Worm (Caenorhabditis elegans) whole organism, L4 larva: ENCODE data around the gene ZK632.10.

Experiments
- ZK546.5 ChIP-seq, 2 experiments: sonication (generic microtip); optimal IDR thresholded peaks; 2 replicates each; lab custom pipeline; 2017; ENCODE audit warnings: missing biosample characterization in 2 of 2, missing genetic modification characterization in 2 of 2
- aha-1 ChIP-seq: fragments of 150-350 bp; peaks from one replicate; lab custom pipeline; 2014; ENCODE audit warnings: missing biosample characterization, missing genetic modification characterization
- ama-1 ChIP-seq: fragments of 150-350 bp; optimal IDR thresholded peaks from 2 replicates; lab custom pipeline; 2014; ENCODE audit warnings: inconsistent platforms, mixed read lengths
- ceh-28 ChIP-seq: fragments of 150-350 bp; optimal IDR thresholded peaks from 2 replicates; lab custom pipeline; 2014; ENCODE audit warnings: missing biosample characterization, missing genetic modification reagents, missing genetic modification characterization
- dmd-8 ChIP-seq: fragments of 200-800 bp; sonication (Bioruptor generic); IDR thresholded peaks from 2 replicates; pipeline ENCODE4 v1.3.6; 2022; ENCODE audit warnings: missing genetic modification characterization, missing compliant biosample characterization
- lin-39 ChIP-seq: fragments of 150-350 bp; optimal IDR thresholded peaks from 2 replicates; lab custom pipeline; 2014; ENCODE audit warnings: missing biosample characterization, missing genetic modification reagents, missing genetic modification characterization
- lsy-2 ChIP-seq, 2 experiments: fragments of 150-350 bp in 1 of 2; sonication (generic microtip) in 1 of 2; optimal IDR thresholded peaks; 2 replicates each; lab custom pipeline; 2014 to 2017; ENCODE audit warnings: missing biosample characterization in 2 of 2, missing genetic modification characterization in 2 of 2
- madf-9 ChIP-seq: fragments of 200-800 bp; sonication (Bioruptor generic); conservative IDR thresholded peaks from 2 replicates; pipeline ENCODE4 v1.3.6; 2022; ENCODE audit warnings: missing genetic modification reagents, missing genetic modification characterization, missing compliant biosample characterization
- mdt-29 ChIP-seq: fragments of 200-800 bp; sonication (Bioruptor generic); IDR thresholded peaks from 2 replicates; pipeline ENCODE4 v1.3.6; 2022; ENCODE audit warnings: missing genetic modification reagents, missing genetic modification characterization, missing compliant biosample characterization
- nhr-11 ChIP-seq: fragments of 150-350 bp; optimal IDR thresholded peaks from 2 replicates; lab custom pipeline; 2014; ENCODE audit warnings: missing biosample characterization, missing genetic modification characterization
- nhr-237 ChIP-seq: sonication (generic microtip); optimal IDR thresholded peaks from 2 replicates; lab custom pipeline; 2017; ENCODE audit warnings: missing biosample characterization, missing genetic modification characterization
- nhr-6 ChIP-seq: fragments of 150-350 bp; optimal IDR thresholded peaks from 2 replicates; lab custom pipeline; 2014; ENCODE audit warnings: missing biosample characterization, missing genetic modification characterization
- snpc-4 ChIP-seq: fragments of 150-350 bp; optimal IDR thresholded peaks from 2 replicates; lab custom pipeline; 2014; ENCODE audit warnings: missing biosample characterization, missing genetic modification characterization

DNA sequence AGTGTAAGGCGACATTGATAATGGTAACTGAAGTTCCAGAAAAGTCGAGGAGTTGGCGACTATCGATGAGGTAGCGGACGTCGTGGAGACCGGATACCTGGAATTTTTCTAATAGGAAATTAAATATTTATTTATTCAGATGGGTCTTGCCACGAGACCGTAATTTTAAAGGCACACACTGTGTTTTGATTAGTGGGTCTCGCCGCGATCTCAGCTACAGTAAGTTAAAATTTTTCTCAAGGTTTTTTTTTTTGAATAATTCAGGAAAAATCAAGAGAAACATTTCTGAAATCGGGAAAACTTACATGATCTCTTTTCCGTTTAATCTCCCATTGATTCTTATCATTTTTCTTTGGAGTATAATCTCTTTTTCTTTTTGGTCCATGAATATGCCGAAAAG, 48.4 kb downstream of the ZK632.10 start:
- TF ChIP-seq ama-1 (no peak), snpc-4 (tag; lab: Kevin White, UChicago) (no peak), dmd-8 (GFP tag; lab: Robert Waterston, UW) (no peak), ZK546.5 (tag; optimal IDR thresholded peaks at IDR 0.05; lab: Kevin White, UChicago) (no peak), aha-1 (tag; lab: Kevin White, UChicago) (no peak), nhr-6 (no peak), lsy-2 (tag; optimal IDR thresholded peaks at IDR 0.05; lab: Kevin White, UChicago) (no peak), lin-39 (tag; lab: Kevin White, UChicago) (no peak), nhr-237 (tag; lab: Kevin White, UChicago) (no peak), mdt-29 (no peak), madf-9 (GFP tag; lab: Robert Waterston, UW) (no peak), ceh-28 (no peak), nhr-11 (tag; lab: Kevin White, UChicago) (no peak)
